Worm (Caenorhabditis elegans): ENCODE results near the gene R01E6.7.

Gene R01E6.7

ce11 chrX:13574029-13574428, 4.3 kb upstream of the R01E6.7 start:
- TF ChIP-seq nhr-10 (tag; optimal IDR thresholded peaks at IDR 0.05) (no peak), sma-9 (GFP tag; optimal IDR thresholded peaks at IDR 0.05) (no peak), sma-9 (tag; optimal IDR thresholded peaks at IDR 0.05) (no peak), elt-1 (tag; optimal IDR thresholded peaks at IDR 0.05) (no peak), crh-2 (tag; optimal IDR thresholded peaks at IDR 0.05) (no peak), nhr-23 (tag; optimal IDR thresholded peaks at IDR 0.05) (no peak), unc-55 (GFP tag; optimal IDR thresholded peaks at IDR 0.05) (no peak), unc-62 (GFP tag; optimal IDR thresholded peaks at IDR 0.05) (no peak), ztf-1 (GFP tag; conservative IDR thresholded peaks at IDR 0.05) (no peak), nhr-25 (tag; optimal IDR thresholded peaks at IDR 0.05) (no peak), nhr-6 (tag; optimal IDR thresholded peaks at IDR 0.05) (no peak), nhr-21 (tag; optimal IDR thresholded peaks at IDR 0.05) (no peak), R02D3.7 (tag; optimal IDR thresholded peaks at IDR 0.05) (no peak), nhr-129 (tag; optimal IDR thresholded peaks at IDR 0.05) (no peak), mdl-1 (tag; optimal IDR thresholded peaks at IDR 0.05) (no peak)

ce11 chrX:13566436-13566835, 3.3 kb downstream of the R01E6.7 start, which contains the start of gene R01E6.2:
R01E6.2 (minus strand) TSS chrX:13566536.
- TF ChIP-seq mab-5 (tag; optimal IDR thresholded peaks at IDR 0.05) (no peak), R02D3.7 (tag; optimal IDR thresholded peaks at IDR 0.05) (no peak)

- peak; percentile 65 for TF ChIP-seq F13H6.1 (tag; optimal IDR thresholded peaks at IDR 0.05)
- peak; percentile 18 for TF ChIP-seq C34F6.9 (tag; optimal IDR thresholded peaks at IDR 0.05)
- TF ChIP-seq sma-9 (GFP tag; optimal IDR thresholded peaks at IDR 0.05) = peak; percentile 72
- no peak for TF ChIP-seq sma-9 (tag; optimal IDR thresholded peaks at IDR 0.05)
- no peak for TF ChIP-seq ceh-82 (tag; optimal IDR thresholded peaks at IDR 0.05)
- peak; percentile 28 for TF ChIP-seq mab-5 (tag; optimal IDR thresholded peaks at IDR 0.05)
- peak in 1 of 2 experiments; percentile 15 for TF ChIP-seq lsy-2 (tag; optimal IDR thresholded peaks at IDR 0.05)
Observed at ce11 chrX:13561954-13562353, 7.8 kb downstream of the R01E6.7 start.

ce11 chrX:13558667-13559066, 11.1 kb downstream of the R01E6.7 start:
- TF ChIP-seq sma-9 (GFP tag; optimal IDR thresholded peaks at IDR 0.05) (peak; percentile 39), sma-9 (tag; optimal IDR thresholded peaks at IDR 0.05) (no peak), F13H6.1 (tag; optimal IDR thresholded peaks at IDR 0.05) (peak; percentile 77), nhr-23 (tag; optimal IDR thresholded peaks at IDR 0.05) (no peak)

- no peak for TF ChIP-seq sem-4 (tag; optimal IDR thresholded peaks at IDR 0.05)
- no peak for TF ChIP-seq ztf-11 (tag; optimal IDR thresholded peaks at IDR 0.05)
- no peak for TF ChIP-seq gmeb-1 (tag; optimal IDR thresholded peaks at IDR 0.05)
- TF ChIP-seq C34F6.9 (tag; optimal IDR thresholded peaks at IDR 0.05) = no peak
- TF ChIP-seq skn-1 (tag; optimal IDR thresholded peaks at IDR 0.05) = no peak
- no peak for TF ChIP-seq fos-1 (tag; optimal IDR thresholded peaks at IDR 0.05)
- no peak for TF ChIP-seq elt-1 (tag; optimal IDR thresholded peaks at IDR 0.05)
- TF ChIP-seq dmd-4 (tag; optimal IDR thresholded peaks at IDR 0.05) = no peak
- no peak for TF ChIP-seq R02D3.7 (tag; optimal IDR thresholded peaks at IDR 0.05)
- no peak for TF ChIP-seq lin-39 (tag; optimal IDR thresholded peaks at IDR 0.05)
Observed at ce11 chrX:13556066-13556465, 13.7 kb downstream of the R01E6.7 start, which contains the start of gene glb-20. glb-20 (minus strand) TSS chrX:13556166.

- peak; percentile 61 for TF ChIP-seq nhr-129 (tag; optimal IDR thresholded peaks at IDR 0.05)
- no peak for TF ChIP-seq unc-55 (GFP tag; optimal IDR thresholded peaks at IDR 0.05)
- TF ChIP-seq aly-2 (tag; optimal IDR thresholded peaks at IDR 0.05) = no peak
- peak; percentile 68 for TF ChIP-seq F13H6.1 (tag; optimal IDR thresholded peaks at IDR 0.05)
- TF ChIP-seq sma-3 (GFP tag; optimal IDR thresholded peaks at IDR 0.05) = no peak
- TF ChIP-seq C34F6.9 (tag; optimal IDR thresholded peaks at IDR 0.05) = no peak
- TF ChIP-seq sma-9 (GFP tag; optimal IDR thresholded peaks at IDR 0.05) = peak; percentile 64
- no peak for TF ChIP-seq sma-9 (tag; optimal IDR thresholded peaks at IDR 0.05)
Observed at ce11 chrX:13555098-13555497, 14.7 kb downstream of the R01E6.7 start.

- TF ChIP-seq unc-62 (GFP tag; optimal IDR thresholded peaks at IDR 0.05) (no peak), ceh-16 (tag; optimal IDR thresholded peaks at IDR 0.05) (no peak), egl-27 (tag; optimal IDR thresholded peaks at IDR 0.05) (no peak), ZK546.5 (tag; optimal IDR thresholded peaks at IDR 0.05) (no peak), ztf-1 (GFP tag; conservative IDR thresholded peaks at IDR 0.05) (no peak), C34F6.9 (tag; optimal IDR thresholded peaks at IDR 0.05) (no peak), fos-1 (tag; optimal IDR thresholded peaks at IDR 0.05) (no peak), nhr-237 (tag; optimal IDR thresholded peaks at IDR 0.05) (no peak), crh-2 (tag; optimal IDR thresholded peaks at IDR 0.05) (no peak), ama-1 (optimal IDR thresholded peaks at IDR 0.05) (no peak), mdl-1 (tag; optimal IDR thresholded peaks at IDR 0.05) (no peak), sma-3 (GFP tag; optimal IDR thresholded peaks at IDR 0.05) (no peak), nhr-25 (tag; optimal IDR thresholded peaks at IDR 0.05) (no peak), lsy-2 (tag; optimal IDR thresholded peaks at IDR 0.05) (no peak), Y55F3AM.14 (GFP tag; optimal IDR thresholded peaks at IDR 0.05) (no peak), ceh-82 (tag; optimal IDR thresholded peaks at IDR 0.05) (no peak), unc-55 (GFP tag; optimal IDR thresholded peaks at IDR 0.05) (no peak), peb-1 (tag; optimal IDR thresholded peaks at IDR 0.05) (no peak), sem-4 (tag; optimal IDR thresholded peaks at IDR 0.05) (no peak)
Observed at ce11 chrX:13550890-13551289, 18.9 kb downstream of the R01E6.7 start, which contains the start of gene odr-1. odr-1 (minus strand) TSS chrX:13550990.

Data from whole organism, L2 larva.